Worm (Caenorhabditis elegans): ENCODE data around the gene tsp-21.

tsp-21 gene

DNA sequence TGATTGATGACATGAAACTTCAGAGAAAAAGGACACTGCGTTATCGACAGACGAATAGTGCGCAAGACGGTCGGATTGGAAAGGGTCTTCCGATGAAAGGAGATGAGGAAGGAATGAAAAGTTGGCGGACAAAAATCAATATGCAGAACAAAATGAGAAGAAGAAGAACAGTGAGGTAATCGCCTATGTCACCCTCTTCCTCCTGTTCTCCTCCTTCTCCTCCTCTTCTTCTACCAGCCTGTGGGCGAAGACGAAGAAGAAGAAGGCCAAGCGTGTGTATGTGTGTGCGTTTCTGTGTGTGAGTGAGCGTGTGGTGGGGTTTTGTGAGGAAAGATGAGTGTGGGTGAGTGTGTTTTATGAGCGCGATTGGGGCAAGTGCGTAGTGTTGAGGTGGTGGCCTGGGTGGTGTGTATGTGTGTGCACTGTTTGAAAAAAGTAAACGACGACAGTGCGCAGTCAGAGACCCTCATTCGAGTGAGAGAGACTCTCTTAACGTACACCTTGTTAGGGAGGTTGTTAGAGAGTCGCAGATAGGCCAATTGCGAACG is at the start of gene tsp-21:
tsp-21 (plus strand) TSS at position 146 of the 548 bp plus-strand sequence.
- TF ChIP-seq skn-1 (tag; optimal IDR thresholded peaks at IDR 0.05) = peak; percentile 66
- peak; percentile 39 for TF ChIP-seq egl-5 (tag; optimal IDR thresholded peaks at IDR 0.05)
- TF ChIP-seq elt-3 (tag; optimal IDR thresholded peaks at IDR 0.05) = no peak
- TF ChIP-seq ceh-28 (tag; optimal IDR thresholded peaks at IDR 0.05) = peak; percentile 55
- peak; percentile 61 for TF ChIP-seq snpc-4 (tag; optimal IDR thresholded peaks at IDR 0.05)
- peak; percentile 15 for TF ChIP-seq tbx-2 (tag; optimal IDR thresholded peaks at IDR 0.05)
- TF ChIP-seq nhr-23 (tag; optimal IDR thresholded peaks at IDR 0.05) = peak; percentile 85
- TF ChIP-seq elt-1 (tag; optimal IDR thresholded peaks at IDR 0.05) = peak; percentile 41
- TF ChIP-seq nhr-11 (tag; optimal IDR thresholded peaks at IDR 0.05) = no peak
- peak; percentile 94 for TF ChIP-seq pha-4 (tag; optimal IDR thresholded peaks at IDR 0.05)
- TF ChIP-seq jun-1 (tag; optimal IDR thresholded peaks at IDR 0.05) = peak; percentile 72
- peak; percentile 84 for TF ChIP-seq egl-27 (tag; optimal IDR thresholded peaks at IDR 0.05)
- no peak for TF ChIP-seq mdl-1 (tag; optimal IDR thresholded peaks at IDR 0.05)
- no peak for TF ChIP-seq fkh-10 (GFP tag; optimal IDR thresholded peaks at IDR 0.05)
- TF ChIP-seq unc-39 (tag; optimal IDR thresholded peaks at IDR 0.05) = no peak
- TF ChIP-seq ZK546.5 (tag; optimal IDR thresholded peaks at IDR 0.05) = no peak
- TF ChIP-seq lsy-12 (tag; optimal IDR thresholded peaks at IDR 0.05) = peak; percentile 64
- TF ChIP-seq fkh-2 (tag; optimal IDR thresholded peaks at IDR 0.05) = no peak
- TF ChIP-seq ceh-16 (tag; optimal IDR thresholded peaks at IDR 0.05) = no peak
- peak; percentile 85 for TF ChIP-seq pqm-1 (tag; optimal IDR thresholded peaks at IDR 0.05)
- no peak for TF ChIP-seq daf-12 (tag; optimal IDR thresholded peaks at IDR 0.05)
- no peak for TF ChIP-seq ztf-4 (tag; optimal IDR thresholded peaks at IDR 0.05)
- no peak for TF ChIP-seq aly-2 (tag; optimal IDR thresholded peaks at IDR 0.05)
- TF ChIP-seq nhr-43 (tag; optimal IDR thresholded peaks at IDR 0.05; ENCODE audit: poor library complexity, severe bottlenecking) = peak; percentile 72
- peak; percentile 24 for TF ChIP-seq unc-62 (GFP tag; optimal IDR thresholded peaks at IDR 0.05)
- TF ChIP-seq nfya-1 (tag; optimal IDR thresholded peaks at IDR 0.05; ENCODE audit: insufficient read depth) = peak; percentile 84
- TF ChIP-seq nhr-12 (tag; optimal IDR thresholded peaks at IDR 0.05) = no peak
- no peak for TF ChIP-seq nhr-237 (tag; optimal IDR thresholded peaks at IDR 0.05)
- TF ChIP-seq nhr-76 (tag; optimal IDR thresholded peaks at IDR 0.05) = no peak
- TF ChIP-seq lin-39 (tag; optimal IDR thresholded peaks at IDR 0.05) = peak; percentile 84
- no peak for TF ChIP-seq nhr-67 (tag; optimal IDR thresholded peaks at IDR 0.05)
- TF ChIP-seq nhr-28 (tag; optimal IDR thresholded peaks at IDR 0.05) = no peak
- peak; percentile 84 for TF ChIP-seq hmg-11 (tag; optimal IDR thresholded peaks at IDR 0.05)
- peak; percentile 50 for TF ChIP-seq ama-1 (optimal IDR thresholded peaks at IDR 0.05)
- peak; percentile 50 for TF ChIP-seq lin-15B (tag; optimal IDR thresholded peaks at IDR 0.05)
- no peak for TF ChIP-seq ceh-82 (tag; optimal IDR thresholded peaks at IDR 0.05)
- TF ChIP-seq sea-2 (GFP tag; optimal IDR thresholded peaks at IDR 0.05) = peak; percentile 33
- no peak for TF ChIP-seq ceh-9 (tag; optimal IDR thresholded peaks at IDR 0.05)
- TF ChIP-seq zag-1 (tag; optimal IDR thresholded peaks at IDR 0.05) = no peak
- no peak for TF ChIP-seq eor-1 (tag; optimal IDR thresholded peaks at IDR 0.05)
- TF ChIP-seq elt-2 (tag; optimal IDR thresholded peaks at IDR 0.05) = peak; percentile 80
- peak; percentile 97 for TF ChIP-seq nhr-25 (tag; optimal IDR thresholded peaks at IDR 0.05)
- peak; percentile 59 for TF ChIP-seq fos-1 (tag; optimal IDR thresholded peaks at IDR 0.05)
- no peak for TF ChIP-seq R02D3.7 (tag; optimal IDR thresholded peaks at IDR 0.05)
- TF ChIP-seq mml-1 (tag; optimal IDR thresholded peaks at IDR 0.05) = no peak
- TF ChIP-seq ztf-11 (tag; optimal IDR thresholded peaks at IDR 0.05) = no peak
- TF ChIP-seq nhr-77 (tag; optimal IDR thresholded peaks at IDR 0.05) = no peak
